Worm (Caenorhabditis elegans) whole organism, L2 larva: ENCODE data around the gene ets-4.

Experiments
- alr-1 ChIP-seq: fragments of 150-350 bp; optimal IDR thresholded peaks from 2 replicates; lab custom pipeline; 2014; ENCODE audit warnings: missing biosample characterization, missing genetic modification characterization
- blmp-1 ChIP-seq: sonication (generic microtip); optimal IDR thresholded peaks from 2 replicates; lab custom pipeline; 2017; ENCODE audit warnings: missing genetic modification characterization, mild to moderate bottlenecking, missing compliant biosample characterization, antibody characterized with exemption, moderate library complexity; ENCODE audit not compliant: insufficient read depth
- elt-1 ChIP-seq: fragments of 150-350 bp; optimal IDR thresholded peaks from 2 replicates; lab custom pipeline; 2014; ENCODE audit warnings: missing biosample characterization, missing genetic modification characterization

DNA sequence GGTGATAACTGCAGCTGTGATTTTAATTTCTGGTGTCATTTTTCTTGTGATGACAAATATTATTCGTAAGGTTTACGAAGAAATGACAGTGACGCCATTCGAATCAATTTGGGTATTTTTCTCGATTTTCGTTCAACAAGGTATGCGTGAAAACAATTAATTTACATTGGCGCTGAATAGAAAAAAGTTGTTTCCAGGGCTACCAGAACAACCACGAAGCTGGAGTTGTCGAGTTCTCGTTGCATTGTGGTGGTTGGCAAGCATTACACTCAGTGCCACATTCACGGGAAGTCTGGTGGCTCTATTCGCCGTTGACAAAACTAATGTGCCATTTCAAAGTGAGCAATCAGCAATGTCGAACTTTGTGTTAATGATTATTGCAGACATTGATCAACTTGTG, 10.9 kb upstream of the ets-4 start:
- TF ChIP-seq alr-1 (tag; lab: Kevin White, UChicago) (no peak), blmp-1 (tag; lab: Kevin White, UChicago) (no peak), elt-1 (tag; lab: Kevin White, UChicago) (no peak)
